Fruit fly (Drosophila melanogaster) whole organism, prepupa: ENCODE results near the gene Mst87F.

ENCODE experiments used
- CG15336 ChIP-seq: fragments of 200-800 bp; sonication (Bioruptor generic); IDR thresholded peaks from 2 replicates; pipeline ENCODE4 v1.3.6; 2022; ENCODE audit warnings: missing biosample characterization, missing genetic modification characterization
- CG31627 ChIP-seq: fragments of 200-800 bp; sonication (Bioruptor generic); optimal IDR thresholded peaks from 3 replicates; lab custom pipeline; 2016; ENCODE audit warnings: missing biosample characterization, missing genetic modification characterization
- CG6808 ChIP-seq: fragments of 200-800 bp; sonication (Bioruptor generic); optimal IDR thresholded peaks from 3 replicates; lab custom pipeline; 2017; ENCODE audit warnings: missing biosample characterization, missing genetic modification characterization, mild to moderate bottlenecking, moderate library complexity, missing genetic modification reagents
- Hr39 ChIP-seq: fragments of 200-800 bp; sonication (Bioruptor generic); optimal IDR thresholded peaks from 2 replicates; lab custom pipeline; 2016; ENCODE audit warnings: missing biosample characterization, missing genetic modification characterization
- Smox ChIP-seq: fragments of 200-800 bp; sonication (Bioruptor generic); optimal IDR thresholded peaks from 3 replicates; lab custom pipeline; 2016; ENCODE audit warnings: missing biosample characterization, missing genetic modification characterization
- Sox15 ChIP-seq: fragments of 200-800 bp; sonication (Bioruptor generic); optimal IDR thresholded peaks from 3 replicates; lab custom pipeline; 2016; ENCODE audit warnings: missing biosample characterization, missing genetic modification characterization
- cyc ChIP-seq: fragments of 200-800 bp; sonication (Bioruptor generic); optimal IDR thresholded peaks from 3 replicates; lab custom pipeline; 2016; ENCODE audit warnings: missing biosample characterization, missing genetic modification characterization
- fd59A ChIP-seq: fragments of 200-800 bp; sonication (Bioruptor generic); optimal IDR thresholded peaks from 2 replicates; lab custom pipeline; 2017; ENCODE audit warnings: missing biosample characterization, mild to moderate bottlenecking, missing genetic modification characterization, missing genetic modification reagents
- net ChIP-seq: fragments of 200-800 bp; sonication (Bioruptor generic); optimal IDR thresholded peaks from 3 replicates; lab custom pipeline; 2016; ENCODE audit warnings: missing biosample characterization, missing genetic modification characterization

- peak; percentile 34 for TF ChIP-seq Smox
- no peak for TF ChIP-seq CG31627 (GFP tag; lab: Kevin White, UChicago)
- peak; percentile 68 for TF ChIP-seq CG15336 (GFP tag; lab: Robert Waterston, UW)
- peak; percentile 68 for TF ChIP-seq cyc (GFP tag; lab: Kevin White, UChicago)
- no peak for TF ChIP-seq fd59A (GFP tag; lab: Kevin White, UChicago)
- peak; percentile 57 for TF ChIP-seq CG6808 (GFP tag; lab: Kevin White, UChicago)
- no peak for TF ChIP-seq Hr39
- no peak for TF ChIP-seq net (GFP tag; lab: Kevin White, UChicago)
- TF ChIP-seq Sox15 (GFP tag; lab: Kevin White, UChicago) = no peak
These were observed 48.5 kb downstream of the Mst87F start, which contains the start of the genes CG42375 and CG9288 for dm6 chr3R:13779241-13779683.
